Fruit fly (Drosophila melanogaster) S2 (cell line): ENCODE results near the gene tal-3A.

ENCODE experiments used
- CG8478 ChIP-seq: fragments of >200 bp; optimal IDR thresholded peaks from 2 replicates; lab custom pipeline; 2018
- CTCF ChIP-seq, 2 experiments: fragments of >200 bp; optimal IDR thresholded peaks; 2 replicates each; lab custom pipeline; 2018

DNA sequence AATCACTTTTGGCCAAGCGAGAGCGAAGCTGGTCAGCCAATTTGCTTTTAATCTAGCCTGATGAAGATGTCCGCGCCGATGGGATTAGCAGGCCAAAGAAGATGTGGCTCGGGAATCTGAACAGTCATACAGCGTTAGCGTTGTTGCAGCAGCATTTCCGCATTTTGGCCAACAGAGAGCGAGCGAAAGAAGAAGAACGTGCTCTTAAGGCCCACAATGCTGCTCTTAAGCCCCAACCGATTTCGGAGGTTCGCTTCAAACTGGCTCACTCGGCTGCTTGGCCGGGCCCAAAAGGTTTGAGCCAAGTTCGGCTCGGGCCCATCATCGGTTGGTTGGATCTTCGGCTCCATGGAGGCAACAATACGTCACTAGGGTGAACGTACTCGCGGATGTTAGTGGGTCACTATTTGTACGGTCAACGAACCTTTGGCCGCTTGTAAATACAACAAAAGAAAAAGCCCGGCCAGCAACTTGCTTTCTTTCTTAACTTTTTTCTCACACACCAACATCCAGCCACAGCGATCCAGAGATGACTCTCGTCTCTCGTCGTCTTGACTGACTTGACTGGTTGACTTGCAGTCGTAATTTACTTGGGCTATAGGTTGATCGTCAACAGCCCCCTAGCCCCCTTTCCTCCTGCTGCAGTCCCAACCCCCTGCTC is 23.2 kb upstream of the tal-3A start:
- TF ChIP-seq CG8478 (lab: Kevin White, UChicago) (no peak), CTCF (optimal IDR thresholded peaks at IDR 0.05; lab: Kevin White, UChicago) (no peak)
